Fruit fly (Drosophila melanogaster): ENCODE results near the gene wap.

wap gene

dm6 chrX:22477689-22478590 lies 22.7 kb upstream of the wap start:
- TF ChIP-seq CG7045 (GFP tag; optimal IDR thresholded peaks at IDR 0.05), result no peak
- TF ChIP-seq ovo (GFP tag; optimal IDR thresholded peaks at IDR 0.05), result peak; percentile 1
- TF ChIP-seq CG12768 (GFP tag; optimal IDR thresholded peaks at IDR 0.05), result no peak
- no peak for TF ChIP-seq cnc (optimal IDR thresholded peaks at IDR 0.05)
- peak; percentile 25 for TF ChIP-seq bab1 (GFP tag; optimal IDR thresholded peaks at IDR 0.05)
- peak; percentile 88 for TF ChIP-seq tj (GFP tag; optimal IDR thresholded peaks at IDR 0.05)
- no peak for TF ChIP-seq toe (GFP tag; optimal IDR thresholded peaks at IDR 0.05)
- TF ChIP-seq CG33017 (tag; optimal IDR thresholded peaks at IDR 0.05), result no peak
- TF ChIP-seq kay (GFP tag; ENCODE audit: borderline replicate concordance), result no peak
- TF ChIP-seq CG14711 (tag; optimal IDR thresholded peaks at IDR 0.05), result no peak
- TF ChIP-seq Hr96 (GFP tag; optimal IDR thresholded peaks at IDR 0.05), result no peak
- TF ChIP-seq CG1620 (GFP tag; optimal IDR thresholded peaks at IDR 0.05), result no peak
- no peak for TF ChIP-seq Mnt (GFP tag; optimal IDR thresholded peaks at IDR 0.05)
- no peak for TF ChIP-seq CG11617 (GFP tag; optimal IDR thresholded peaks at IDR 0.05)
- no peak for TF ChIP-seq Crg-1 (GFP tag; optimal IDR thresholded peaks at IDR 0.05)
- no peak for TF ChIP-seq Clk (GFP tag; optimal IDR thresholded peaks at IDR 0.05)
- no peak for TF ChIP-seq CG7101 (tag; optimal IDR thresholded peaks at IDR 0.05)
- no peak for TF ChIP-seq CG5204 (GFP tag; optimal IDR thresholded peaks at IDR 0.05)
- TF ChIP-seq cic (GFP tag; optimal IDR thresholded peaks at IDR 0.05), result no peak
- TF ChIP-seq pad (GFP tag; optimal IDR thresholded peaks at IDR 0.05), result no peak

dm6 chrX:22474881-22475280 lies 19.7 kb upstream of the wap start:
- no peak for TF ChIP-seq toe (GFP tag; optimal IDR thresholded peaks at IDR 0.05)
- TF ChIP-seq cic (GFP tag; optimal IDR thresholded peaks at IDR 0.05), result no peak
- TF ChIP-seq kay (GFP tag; ENCODE audit: borderline replicate concordance), result peak; percentile 58

dm6 chrX:22473520-22473919 lies 18.3 kb upstream of the wap start, which contains the start of gene CG14618:
Gene CG14618, plus strand, starts transcription at chrX:22473698.
- TF ChIP-seq CG11617 (GFP tag; optimal IDR thresholded peaks at IDR 0.05), result no peak
- TF ChIP-seq kay (GFP tag; ENCODE audit: borderline replicate concordance), result peak; percentile 11

dm6 chrX:22471819-22472218 lies 16.6 kb upstream of the wap start, which contains the start of gene CG14613:
Gene CG14613, minus strand, starts transcription at chrX:22472021.
- no peak for TF ChIP-seq cic (GFP tag; optimal IDR thresholded peaks at IDR 0.05)
- TF ChIP-seq kay (GFP tag; ENCODE audit: borderline replicate concordance), result no peak
- no peak for TF ChIP-seq CG14711 (tag; optimal IDR thresholded peaks at IDR 0.05)
- TF ChIP-seq toe (GFP tag; optimal IDR thresholded peaks at IDR 0.05), result no peak
- no peak for TF ChIP-seq Hr96 (GFP tag; optimal IDR thresholded peaks at IDR 0.05)
- TF ChIP-seq tj (GFP tag; optimal IDR thresholded peaks at IDR 0.05), result no peak
- no peak for TF ChIP-seq Crg-1 (GFP tag; optimal IDR thresholded peaks at IDR 0.05)
- no peak for TF ChIP-seq CG12768 (GFP tag; optimal IDR thresholded peaks at IDR 0.05)
- no peak for TF ChIP-seq CG7045 (GFP tag; optimal IDR thresholded peaks at IDR 0.05)
- no peak for TF ChIP-seq CG7101 (tag; optimal IDR thresholded peaks at IDR 0.05)
- TF ChIP-seq CG1620 (GFP tag; optimal IDR thresholded peaks at IDR 0.05), result no peak
- no peak for TF ChIP-seq cnc (optimal IDR thresholded peaks at IDR 0.05)

- no peak for TF ChIP-seq Crg-1 (GFP tag; optimal IDR thresholded peaks at IDR 0.05)
- no peak for TF ChIP-seq Mnt (GFP tag; optimal IDR thresholded peaks at IDR 0.05)
- TF ChIP-seq kay (GFP tag; ENCODE audit: borderline replicate concordance), result no peak
- no peak for TF ChIP-seq toe (GFP tag; optimal IDR thresholded peaks at IDR 0.05)
- TF ChIP-seq Hr96 (GFP tag; optimal IDR thresholded peaks at IDR 0.05), result no peak
- no peak for TF ChIP-seq pad (GFP tag; optimal IDR thresholded peaks at IDR 0.05)
- TF ChIP-seq CG33017 (tag; optimal IDR thresholded peaks at IDR 0.05), result no peak
- no peak for TF ChIP-seq CG7045 (GFP tag; optimal IDR thresholded peaks at IDR 0.05)
- TF ChIP-seq CG5204 (GFP tag; optimal IDR thresholded peaks at IDR 0.05), result no peak
- TF ChIP-seq ovo (GFP tag; optimal IDR thresholded peaks at IDR 0.05), result no peak
- no peak for TF ChIP-seq cnc (optimal IDR thresholded peaks at IDR 0.05)
- TF ChIP-seq CG1620 (GFP tag; optimal IDR thresholded peaks at IDR 0.05), result no peak
- TF ChIP-seq bab1 (GFP tag; optimal IDR thresholded peaks at IDR 0.05), result no peak
- no peak for TF ChIP-seq CG12768 (GFP tag; optimal IDR thresholded peaks at IDR 0.05)
Observed at dm6 chrX:22461218-22461760, 6.1 kb upstream of the wap start.

- TF ChIP-seq CG12768 (GFP tag; optimal IDR thresholded peaks at IDR 0.05), result no peak
- TF ChIP-seq CG14711 (tag; optimal IDR thresholded peaks at IDR 0.05), result no peak
- TF ChIP-seq CG33017 (tag; optimal IDR thresholded peaks at IDR 0.05), result no peak
- TF ChIP-seq CG5204 (GFP tag; optimal IDR thresholded peaks at IDR 0.05), result no peak
- TF ChIP-seq cnc (optimal IDR thresholded peaks at IDR 0.05), result no peak
- TF ChIP-seq Clk (GFP tag; optimal IDR thresholded peaks at IDR 0.05), result no peak
- TF ChIP-seq Hr96 (GFP tag; optimal IDR thresholded peaks at IDR 0.05), result no peak
- peak; percentile 77 for TF ChIP-seq Mnt (GFP tag; optimal IDR thresholded peaks at IDR 0.05)
- no peak for TF ChIP-seq kay (GFP tag; ENCODE audit: borderline replicate concordance)
- TF ChIP-seq toe (GFP tag; optimal IDR thresholded peaks at IDR 0.05), result no peak
- TF ChIP-seq bab1 (GFP tag; optimal IDR thresholded peaks at IDR 0.05), result no peak
- no peak for TF ChIP-seq Crg-1 (GFP tag; optimal IDR thresholded peaks at IDR 0.05)
- peak; percentile 99 for TF ChIP-seq cic (GFP tag; optimal IDR thresholded peaks at IDR 0.05)
- TF ChIP-seq CG11617 (GFP tag; optimal IDR thresholded peaks at IDR 0.05), result no peak
- peak; percentile 50 for TF ChIP-seq ovo (GFP tag; optimal IDR thresholded peaks at IDR 0.05)
- peak; percentile 84 for TF ChIP-seq pad (GFP tag; optimal IDR thresholded peaks at IDR 0.05)
- peak; percentile 46 for TF ChIP-seq tj (GFP tag; optimal IDR thresholded peaks at IDR 0.05)
- no peak for TF ChIP-seq CG7101 (tag; optimal IDR thresholded peaks at IDR 0.05)
- TF ChIP-seq CG7045 (GFP tag; optimal IDR thresholded peaks at IDR 0.05), result no peak
- TF ChIP-seq CG1620 (GFP tag; optimal IDR thresholded peaks at IDR 0.05), result no peak
Observed at dm6 chrX:22456180-22456948, 1.1 kb upstream of the wap start.

All from whole organism, adult.